Worm (Caenorhabditis elegans): ENCODE data around the gene cyc-2.1.
A peak's percentile ranks its signal among the peaks of the same experiment; 100 is the strongest.

Gene cyc-2.1

DNA sequence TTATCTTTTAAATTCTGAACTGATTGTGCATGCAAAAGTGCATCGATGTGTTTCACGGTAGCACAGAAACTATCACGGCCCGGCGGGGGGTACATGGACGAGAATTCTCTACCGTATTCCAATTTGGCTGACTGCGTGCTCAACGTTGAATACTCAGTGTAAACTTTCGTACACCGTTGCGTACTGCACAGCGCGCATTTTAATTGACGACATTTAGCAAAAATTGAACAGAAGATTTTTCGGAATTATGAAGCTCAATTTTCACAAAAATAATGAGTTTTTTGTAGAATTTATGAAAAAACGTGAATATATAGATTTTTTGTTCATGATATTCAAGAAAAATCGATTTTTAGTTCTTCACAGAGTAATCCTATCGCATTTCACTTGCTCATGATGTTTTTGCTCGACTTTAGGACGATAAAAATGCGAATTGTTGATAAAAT is 23.3 kb downstream of the cyc-2.1 start (continued):
- peak; percentile 24 for TF ChIP-seq lin-39 (tag; optimal IDR thresholded peaks at IDR 0.05)

DNA sequence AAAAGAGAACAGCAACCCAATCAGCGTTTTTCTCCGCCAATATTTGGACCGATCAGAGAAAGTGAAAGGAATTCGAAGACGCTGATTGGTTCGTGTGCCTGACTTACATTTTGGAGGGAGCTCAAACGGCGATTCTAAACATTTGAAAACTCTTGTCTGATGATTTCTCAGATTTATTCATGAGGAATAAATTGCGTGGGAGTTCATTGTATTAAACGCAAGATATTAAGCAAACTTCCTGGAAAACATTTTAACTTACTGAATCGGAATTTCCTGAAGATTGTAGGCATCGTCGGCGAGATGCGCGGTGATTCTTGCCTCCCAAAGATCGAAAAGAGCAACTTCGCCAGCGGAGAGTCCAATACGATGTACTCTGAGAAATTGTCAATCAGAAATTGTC is 24.2 kb downstream of the cyc-2.1 start, which contains the start of gene K08F11.1:
K08F11.1 (plus strand) TSS at position 301 of the 400 bp plus-strand sequence.
- no peak for TF ChIP-seq elt-2 (tag; optimal IDR thresholded peaks at IDR 0.05)
- no peak for TF ChIP-seq efl-3 (GFP tag; optimal IDR thresholded peaks at IDR 0.05)
- no peak for TF ChIP-seq snu-23 (GFP tag; optimal IDR thresholded peaks at IDR 0.05)
- no peak for TF ChIP-seq rnt-1 (tag; optimal IDR thresholded peaks at IDR 0.05)
- TF ChIP-seq grh-1 (GFP tag; IDR thresholded peaks at IDR 0.05): no peak
- TF ChIP-seq unc-62 (GFP tag; optimal IDR thresholded peaks at IDR 0.05): no peak
- TF ChIP-seq pax-3 (tag; optimal IDR thresholded peaks at IDR 0.05): no peak
- TF ChIP-seq nhr-85 (tag): no peak
- no peak for TF ChIP-seq lir-3 (tag; optimal IDR thresholded peaks at IDR 0.05; ENCODE audit: poor library complexity)
- no peak for TF ChIP-seq xbp-1 (tag; optimal IDR thresholded peaks at IDR 0.05)
- no peak for TF ChIP-seq nhr-47 (tag; optimal IDR thresholded peaks at IDR 0.05)
- TF ChIP-seq egl-27 (tag; optimal IDR thresholded peaks at IDR 0.05): no peak
- TF ChIP-seq tbx-2 (tag; optimal IDR thresholded peaks at IDR 0.05): no peak
- TF ChIP-seq unc-30 (tag; optimal IDR thresholded peaks at IDR 0.05): no peak
- no peak for TF ChIP-seq nhr-71 (tag; optimal IDR thresholded peaks at IDR 0.05)
- TF ChIP-seq hpl-2 (GFP tag; optimal IDR thresholded peaks at IDR 0.05): no peak
- TF ChIP-seq nhr-237 (tag; optimal IDR thresholded peaks at IDR 0.05): no peak

DNA sequence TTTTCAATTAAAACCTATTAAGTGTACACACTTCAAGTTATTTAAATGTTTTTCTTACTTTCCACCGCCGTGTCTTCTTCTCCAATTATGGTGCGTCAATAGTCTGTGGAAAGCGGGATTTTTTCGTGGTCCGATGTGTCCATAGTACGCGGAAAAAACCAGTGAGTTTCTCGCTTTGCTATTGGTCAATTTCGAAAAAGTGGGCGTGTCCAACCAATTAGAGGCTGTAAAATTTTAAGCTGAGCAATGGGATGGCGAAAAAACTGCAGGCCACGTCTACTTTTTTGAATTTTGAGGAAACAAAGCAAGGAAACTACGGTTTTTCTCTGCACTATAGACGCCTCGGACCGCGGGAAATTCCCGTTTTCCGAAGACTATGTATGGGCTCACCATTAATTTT is 25.1 kb downstream of the cyc-2.1 start:
- TF ChIP-seq pax-3 (tag; optimal IDR thresholded peaks at IDR 0.05) (no peak), lir-3 (tag; optimal IDR thresholded peaks at IDR 0.05; ENCODE audit: poor library complexity) (no peak), vab-15 (tag; optimal IDR thresholded peaks at IDR 0.05) (no peak), irx-1 (tag; optimal IDR thresholded peaks at IDR 0.05) (no peak), nhr-237 (tag; optimal IDR thresholded peaks at IDR 0.05) (no peak), nhr-47 (tag; optimal IDR thresholded peaks at IDR 0.05) (no peak), dsc-1 (tag; optimal IDR thresholded peaks at IDR 0.05) (no peak), nhr-77 (tag; optimal IDR thresholded peaks at IDR 0.05) (no peak), ceh-90 (tag; optimal IDR thresholded peaks at IDR 0.05) (no peak), xbp-1 (tag; optimal IDR thresholded peaks at IDR 0.05) (no peak), ama-1 (optimal IDR thresholded peaks at IDR 0.05) (no peak), grh-1 (GFP tag; IDR thresholded peaks at IDR 0.05) (no peak), aha-1 (tag; optimal IDR thresholded peaks at IDR 0.05) (no peak), fkh-10 (GFP tag; optimal IDR thresholded peaks at IDR 0.05) (no peak)

DNA sequence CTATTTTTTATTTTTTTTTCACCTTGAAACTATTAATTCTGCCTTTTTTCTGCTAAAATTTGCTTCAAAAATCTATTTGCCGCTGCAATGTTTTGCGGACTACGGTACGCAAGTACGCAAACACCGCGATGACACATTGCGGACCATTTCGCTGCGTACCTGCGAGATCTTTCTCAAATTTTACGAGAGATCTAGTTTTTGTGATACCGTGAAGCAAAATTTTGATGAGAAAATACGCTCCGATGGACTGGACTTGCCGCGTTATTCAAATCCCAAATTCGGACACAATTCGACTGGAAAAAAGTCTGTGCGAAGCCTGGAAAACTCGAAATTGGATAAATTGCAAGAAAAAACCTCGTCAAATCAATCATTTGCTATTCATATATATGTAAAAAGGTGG is 28.3 kb downstream of the cyc-2.1 start:
- TF ChIP-seq fkh-8 (tag; optimal IDR thresholded peaks at IDR 0.05): peak; percentile 60
- peak; percentile 31 to 60 for TF ChIP-seq lin-35 (GFP tag; optimal IDR thresholded peaks at IDR 0.05)
- peak; percentile 97 for TF ChIP-seq grh-1 (GFP tag; IDR thresholded peaks at IDR 0.05)
- TF ChIP-seq F16B12.6 (tag; optimal IDR thresholded peaks at IDR 0.05): peak; percentile 61
- TF ChIP-seq snu-23 (GFP tag; optimal IDR thresholded peaks at IDR 0.05): peak; percentile 42
- TF ChIP-seq xbp-1 (tag; optimal IDR thresholded peaks at IDR 0.05): peak; percentile 44
- peak; percentile 93 for TF ChIP-seq mab-9 (GFP tag; IDR thresholded peaks at IDR 0.05)
- TF ChIP-seq swsn-7 (tag; optimal IDR thresholded peaks at IDR 0.05): peak; percentile 24
- peak; percentile 47 for TF ChIP-seq lin-14 (GFP tag; optimal IDR thresholded peaks at IDR 0.05)
- TF ChIP-seq nhr-20 (tag; optimal IDR thresholded peaks at IDR 0.05): peak; percentile 46
- TF ChIP-seq rnt-1 (tag; optimal IDR thresholded peaks at IDR 0.05): peak; percentile 64
- TF ChIP-seq unc-98 (GFP tag; IDR thresholded peaks at IDR 0.05): peak; percentile 95
- TF ChIP-seq ceh-88 (GFP tag; IDR thresholded peaks at IDR 0.05): peak; percentile 97
- TF ChIP-seq nhr-47 (tag; optimal IDR thresholded peaks at IDR 0.05): peak; percentile 77
- peak; percentile 98 for TF ChIP-seq nhr-19 (GFP tag; conservative IDR thresholded peaks at IDR 0.05)
- peak; percentile 39 for TF ChIP-seq tbx-2 (tag; optimal IDR thresholded peaks at IDR 0.05)
- TF ChIP-seq isw-1 (GFP tag; IDR thresholded peaks at IDR 0.05): peak; percentile 95
- TF ChIP-seq nhr-85 (tag): peak; percentile 58
- peak; percentile 29 for TF ChIP-seq unc-86 (tag; optimal IDR thresholded peaks at IDR 0.05)
- peak; percentile 36 to 60 for TF ChIP-seq efl-1 (optimal IDR thresholded peaks at IDR 0.05)
- peak; percentile 63 to 75 for TF ChIP-seq efl-1 (GFP tag; optimal IDR thresholded peaks at IDR 0.05 in 1 of 2)
- peak; percentile 71 for TF ChIP-seq nhr-71 (tag; optimal IDR thresholded peaks at IDR 0.05)
- TF ChIP-seq C04F5.9 (tag; optimal IDR thresholded peaks at IDR 0.05): peak; percentile 3
- TF ChIP-seq dpl-1 (GFP tag; optimal IDR thresholded peaks at IDR 0.05): peak in 2 of 3 experiments; percentile 50
- TF ChIP-seq dsc-1 (tag; optimal IDR thresholded peaks at IDR 0.05): peak; percentile 32
- TF ChIP-seq lsy-2 (tag; optimal IDR thresholded peaks at IDR 0.05): peak; percentile 61 to 89

Data from whole organism, L1 larva.